Worm (Caenorhabditis elegans): ENCODE results near the gene C06E4.8.

- TF ChIP-seq flt-1 (GFP tag; IDR thresholded peaks at IDR 0.05) (no peak), T22C8.4 (GFP tag; IDR thresholded peaks at IDR 0.05) (no peak), tab-1 (GFP tag; IDR thresholded peaks at IDR 0.05) (no peak), klf-2 (GFP tag; conservative IDR thresholded peaks at IDR 0.05) (no peak), ztf-23 (GFP tag; IDR thresholded peaks at IDR 0.05) (no peak)
These were observed 28.3 kb upstream of the C06E4.8 start for ce11 chrIV:7313962-7314361.

Measured in whole organism, midembryonic.